Worm (Caenorhabditis elegans) whole organism, L4 larva: ENCODE results near the gene F23H11.2.

Experiments used
- F44E2.7 ChIP-seq: fragments of 200-800 bp; sonication (Bioruptor generic); IDR thresholded peaks from 2 replicates; pipeline ENCODE4 v2.1.2; 2022; ENCODE audit warnings: missing genetic modification characterization, missing compliant biosample characterization
- R02D3.7 ChIP-seq: fragments of 150-350 bp; sonication (generic microtip); optimal IDR thresholded peaks from 3 replicates; lab custom pipeline; 2014; ENCODE audit warnings: missing biosample characterization, missing genetic modification characterization
- aly-2 ChIP-seq: sonication (generic microtip); optimal IDR thresholded peaks from 2 replicates; lab custom pipeline; 2018; ENCODE audit warnings: missing biosample characterization, missing genetic modification characterization
- ama-1 ChIP-seq: fragments of 150-350 bp; optimal IDR thresholded peaks from 2 replicates; lab custom pipeline; 2014; ENCODE audit warnings: inconsistent platforms, mixed read lengths
- dve-1 ChIP-seq: sonication (generic microtip); optimal IDR thresholded peaks from 2 replicates; lab custom pipeline; 2017; ENCODE audit warnings: antibody characterized with exemption, mild to moderate bottlenecking, missing genetic modification characterization, missing compliant biosample characterization; ENCODE audit not compliant: insufficient read depth
- mep-1 ChIP-seq: fragments of 150-350 bp; sonication (generic microtip); optimal IDR thresholded peaks from 3 replicates; lab custom pipeline; 2014; ENCODE audit warnings: missing biosample characterization, missing genetic modification characterization
- nhr-28 ChIP-seq: fragments of 150-350 bp; optimal IDR thresholded peaks from 2 replicates; lab custom pipeline; 2014; ENCODE audit warnings: missing biosample characterization, missing genetic modification characterization
- nhr-6 ChIP-seq: fragments of 150-350 bp; optimal IDR thresholded peaks from 2 replicates; lab custom pipeline; 2014; ENCODE audit warnings: missing biosample characterization, missing genetic modification characterization
- php-3 ChIP-seq: fragments of 200-800 bp; sonication (Bioruptor generic); IDR thresholded peaks from 2 replicates; pipeline ENCODE4 v1.3.6; 2022; ENCODE audit warnings: missing genetic modification reagents, missing genetic modification characterization, missing compliant biosample characterization
- pqm-1 ChIP-seq: sonication (generic microtip); optimal IDR thresholded peaks from 2 replicates; lab custom pipeline; 2017; ENCODE audit warnings: missing biosample characterization, missing genetic modification characterization
- snpc-4 ChIP-seq: fragments of 150-350 bp; optimal IDR thresholded peaks from 2 replicates; lab custom pipeline; 2014; ENCODE audit warnings: missing biosample characterization, missing genetic modification characterization
- unc-62 ChIP-seq, 3 experiments: fragments of 150-350 bp in 1 of 3; sonication (generic microtip); optimal IDR thresholded peaks in 2 of 3; peaks in 1 of 3; 1 replicate in 1 of 3; 2 replicates in 2 of 3; lab custom pipeline; 2014 to 2017; ENCODE audit warnings: missing biosample characterization in 3 of 3, missing genetic modification characterization in 3 of 3, missing genetic modification reagents in 3 of 3, missing genotype in 1 of 3
- ztf-11 ChIP-seq: fragments of 150-350 bp; optimal IDR thresholded peaks from 2 replicates; lab custom pipeline; 2014; ENCODE audit warnings: missing biosample characterization, missing genetic modification characterization

- TF ChIP-seq aly-2 (tag; lab: Kevin White, UChicago) (no peak), ztf-11 (tag; lab: Kevin White, UChicago) (no peak), nhr-28 (peak; percentile 65), dve-1 (tag; lab: Kevin White, UChicago) (peak; percentile 71), ama-1 (peak; percentile 48), nhr-6 (tag; lab: Kevin White, UChicago) (no peak), mep-1 (tag; lab: Kevin White, UChicago) (peak; percentile 83), F44E2.7 (GFP tag; lab: Robert Waterston, UW) (no peak), snpc-4 (tag; lab: Kevin White, UChicago) (no peak), R02D3.7 (tag; lab: Kevin White, UChicago) (no peak), pqm-1 (peak; percentile 11), php-3 (GFP tag; lab: Robert Waterston, UW) (0 out of 2 replicates have a peak, but pooled peaks have one; percentile 40), unc-62 (GFP tag; optimal IDR thresholded peaks at IDR 0.05 in 1 of 2; lab: Kevin White, UChicago) (no peak), unc-62 (tag; optimal IDR thresholded peaks at IDR 0.05; lab: Kevin White, UChicago) (no peak)
These were observed 7.7 kb upstream of the F23H11.2 start for ce11 chrIII:887874-888299.
